Fruit fly (Drosophila melanogaster): ENCODE measurements around the gene Skel.

Skel gene

DNA sequence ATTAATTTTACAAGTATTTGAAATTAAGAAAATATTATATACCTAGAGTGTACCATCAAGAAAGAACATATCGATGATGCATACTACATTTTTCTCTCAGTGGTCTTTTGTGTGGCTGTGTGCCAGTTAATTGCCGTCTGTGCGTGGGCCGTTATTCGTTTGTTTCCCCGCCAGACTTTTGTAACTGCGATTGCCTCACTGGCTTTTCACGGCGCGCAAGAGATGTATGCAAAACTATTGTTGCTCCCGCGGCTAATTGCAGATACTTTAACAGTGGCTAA lies 5.1 kb upstream of the Skel start (continued):
- TF ChIP-seq esg (GFP tag; conservative IDR thresholded peaks at IDR 0.05) (peak; percentile 60), CG4707 (GFP tag; optimal IDR thresholded peaks at IDR 0.05) (no peak), fd102C (GFP tag; optimal IDR thresholded peaks at IDR 0.05) (peak; percentile 28), GATAe (GFP tag; conservative IDR thresholded peaks at IDR 0.05) (no peak), CG3726 (GFP tag; IDR thresholded peaks at IDR 0.05) (0 out of 3 replicates have a peak, but pooled peaks have one; percentile 39), Hsf (GFP tag; optimal IDR thresholded peaks at IDR 0.05) (no peak), D19B (GFP tag; optimal IDR thresholded peaks at IDR 0.05) (no peak), CG3995 (GFP tag; optimal IDR thresholded peaks at IDR 0.05) (no peak), CG18764 (GFP tag; optimal IDR thresholded peaks at IDR 0.05) (no peak), Sry-β (GFP tag; optimal IDR thresholded peaks at IDR 0.05) (no peak), run (tag; optimal IDR thresholded peaks at IDR 0.05) (no peak), bsh (GFP tag; optimal IDR thresholded peaks at IDR 0.05) (peak in 1 of 2 experiments; percentile 50), CG1233 (GFP tag; optimal IDR thresholded peaks at IDR 0.05) (no peak), Stat92E (GFP tag; optimal IDR thresholded peaks at IDR 0.05) (no peak), Mrtf (GFP tag; IDR thresholded peaks at IDR 0.05) (peak; percentile 75), CG9817 (tag; optimal IDR thresholded peaks at IDR 0.05) (peak; percentile 8), CG10267 (tag; optimal IDR thresholded peaks at IDR 0.05) (no peak), CG14014 (GFP tag; IDR thresholded peaks at IDR 0.05) (peak; percentile 60), zen (tag; optimal IDR thresholded peaks at IDR 0.05) (peak; percentile 82), jigr1 (GFP tag; IDR thresholded peaks at IDR 0.05) (no peak), bcd (GFP tag; optimal IDR thresholded peaks at IDR 0.05) (no peak), CG10366 (GFP tag; IDR thresholded peaks at IDR 0.05) (peak; percentile 75), Doc2 (GFP tag; IDR thresholded peaks at IDR 0.05) (no peak), Asciz (GFP tag; optimal IDR thresholded peaks at IDR 0.05) (no peak), ase (GFP tag; IDR thresholded peaks at IDR 0.05) (peak; percentile 76), CG12769 (tag; optimal IDR thresholded peaks at IDR 0.05) (peak; percentile 30), Dip2 (GFP tag; IDR thresholded peaks at IDR 0.05) (no peak), lmd (GFP tag; IDR thresholded peaks at IDR 0.05) (peak; percentile 52), schlank (tag; optimal IDR thresholded peaks at IDR 0.05) (no peak), wor (GFP tag; IDR thresholded peaks at IDR 0.05) (peak; percentile 52), inv (GFP tag; IDR thresholded peaks at IDR 0.05; ENCODE audit: partially characterized antibody) (no peak), CG33557 (GFP tag; optimal IDR thresholded peaks at IDR 0.05) (no peak), Camta (GFP tag; optimal IDR thresholded peaks at IDR 0.05) (no peak), slp2 (GFP tag; optimal IDR thresholded peaks at IDR 0.05) (no peak), CG1529 (GFP tag; optimal IDR thresholded peaks at IDR 0.05) (no peak), NC2α (GFP tag; optimal IDR thresholded peaks at IDR 0.05) (no peak), CG12071 (GFP tag; optimal IDR thresholded peaks at IDR 0.05) (peak; percentile 22), CG16779 (GFP tag; IDR thresholded peaks at IDR 0.05) (peak; percentile 58; the same call in 1 of the 2 replicates), tna (GFP tag; IDR thresholded peaks at IDR 0.05; ENCODE audit: partially characterized antibody) (no peak), Dip3 (GFP tag; optimal IDR thresholded peaks at IDR 0.05) (no peak), ems (GFP tag; optimal IDR thresholded peaks at IDR 0.05) (no peak), CG12744 (GFP tag; optimal IDR thresholded peaks at IDR 0.05) (no peak), Myb (GFP tag; optimal IDR thresholded peaks at IDR 0.05) (no peak), NfI (GFP tag; optimal IDR thresholded peaks at IDR 0.05) (peak; percentile 25), pzg (GFP tag; optimal IDR thresholded peaks at IDR 0.05) (no peak), CG2712 (tag; optimal IDR thresholded peaks at IDR 0.05) (peak; percentile 47), HmgD (GFP tag; optimal IDR thresholded peaks at IDR 0.05) (no peak), crc (GFP tag; optimal IDR thresholded peaks at IDR 0.05) (no peak), fu2 (GFP tag; optimal IDR thresholded peaks at IDR 0.05) (no peak), Dek (tag; optimal IDR thresholded peaks at IDR 0.05) (peak; percentile 1), CG4820 (GFP tag; optimal IDR thresholded peaks at IDR 0.05) (peak; percentile 9), Doc3 (GFP tag; IDR thresholded peaks at IDR 0.05; ENCODE audit: partially characterized antibody) (no peak)

All from whole organism, embryonic.